Fruit fly (Drosophila melanogaster) whole organism, embryonic: ENCODE measurements around the gene Gr61a.
A peak's percentile ranks its signal among the peaks of the same experiment; 100 is the strongest.

ENCODE experiments used
- Abd-B ChIP-seq: fragments of 200-800 bp; sonication (Bioruptor generic); optimal IDR thresholded peaks from 2 replicates; lab custom pipeline; 2018; ENCODE audit warnings: missing biosample characterization, mild to moderate bottlenecking, missing genetic modification characterization, moderate library complexity
- Atf-2 ChIP-seq: fragments of 200-800 bp; sonication (Bioruptor generic); optimal IDR thresholded peaks from 2 replicates; lab custom pipeline; 2016; ENCODE audit warnings: missing biosample characterization, missing genetic modification characterization
- CG10274 ChIP-seq: fragments of 200-800 bp; sonication (Bioruptor generic); optimal IDR thresholded peaks from 3 replicates; lab custom pipeline; 2017; ENCODE audit warnings: missing biosample characterization, mild to moderate bottlenecking, missing genetic modification characterization
- CG10366 ChIP-seq: fragments of 200-800 bp; sonication (Bioruptor generic); IDR thresholded peaks from 2 replicates; pipeline ENCODE4 v1.3.6; 2022; ENCODE audit warnings: missing biosample characterization, missing genetic modification characterization
- CG11456 ChIP-seq: fragments of 200-800 bp; sonication (Bioruptor generic); IDR thresholded peaks from 3 replicates; pipeline ENCODE4 v1.3.6; 2022; ENCODE audit warnings: missing biosample characterization, missing genetic modification characterization
- CG12299 ChIP-seq: fragments of 200-800 bp; sonication (Bioruptor generic); optimal IDR thresholded peaks from 2 replicates; lab custom pipeline; 2018; ENCODE audit warnings: missing biosample characterization, mild to moderate bottlenecking, missing genetic modification characterization
- CG13123 ChIP-seq: fragments of 200-800 bp; sonication (Bioruptor generic); optimal IDR thresholded peaks from 2 replicates; lab custom pipeline; 2016; ENCODE audit warnings: missing biosample characterization, missing genetic modification characterization
- CG13894 ChIP-seq: fragments of 200-800 bp; sonication (Bioruptor generic); optimal IDR thresholded peaks from 3 replicates; lab custom pipeline; 2018; ENCODE audit warnings: missing biosample characterization, mild to moderate bottlenecking, missing genetic modification characterization, moderate library complexity
- CG14667 ChIP-seq: fragments of 200-800 bp; sonication (Bioruptor generic); IDR thresholded peaks from 2 replicates; pipeline ENCODE4 v1.3.6; 2022; ENCODE audit warnings: missing biosample characterization, missing genetic modification characterization
- CG14710 ChIP-seq: fragments of 200-800 bp; sonication (Bioruptor generic); optimal IDR thresholded peaks from 3 replicates; lab custom pipeline; 2019; ENCODE audit warnings: missing biosample characterization, mild to moderate bottlenecking, missing genetic modification characterization, moderate library complexity
- CG15269 ChIP-seq: fragments of 200-800 bp; sonication (Bioruptor generic); optimal IDR thresholded peaks from 2 replicates; lab custom pipeline; 2018; ENCODE audit warnings: missing biosample characterization, mild to moderate bottlenecking, missing genetic modification characterization, moderate library complexity
- CG15479 ChIP-seq: fragments of 200-800 bp; sonication (Bioruptor generic); optimal IDR thresholded peaks from 3 replicates; lab custom pipeline; 2019; ENCODE audit warnings: missing biosample characterization, mild to moderate bottlenecking, missing genetic modification characterization, moderate library complexity
- CG1602 ChIP-seq: fragments of 200-800 bp; sonication (Bioruptor generic); optimal IDR thresholded peaks from 3 replicates; lab custom pipeline; 2016; ENCODE audit warnings: missing biosample characterization, missing genetic modification characterization
- CG16863 ChIP-seq: fragments of 200-800 bp; sonication (Bioruptor generic); optimal IDR thresholded peaks from 3 replicates; lab custom pipeline; 2016; ENCODE audit warnings: missing biosample characterization, missing genetic modification characterization
- CG17359 ChIP-seq: fragments of 200-800 bp; sonication (Bioruptor generic); optimal IDR thresholded peaks from 3 replicates; lab custom pipeline; 2018; ENCODE audit warnings: missing biosample characterization, mild to moderate bottlenecking, missing genetic modification characterization, moderate library complexity
- CG1832 ChIP-seq: fragments of 200-800 bp; sonication (Bioruptor generic); optimal IDR thresholded peaks from 2 replicates; lab custom pipeline; 2017; ENCODE audit warnings: missing biosample characterization, mild to moderate bottlenecking, missing genetic modification characterization, inconsistent platforms
- CG18476 ChIP-seq: fragments of 200-800 bp; sonication (Bioruptor generic); optimal IDR thresholded peaks from 2 replicates; lab custom pipeline; 2016; ENCODE audit warnings: missing biosample characterization, mild to moderate bottlenecking, missing genetic modification characterization
- CG2199 ChIP-seq: fragments of 200-800 bp; sonication (Bioruptor generic); IDR thresholded peaks from 3 replicates; pipeline ENCODE4 v1.3.6; 2022; ENCODE audit warnings: missing biosample characterization, missing genetic modification characterization
- CG31388 ChIP-seq: fragments of 200-800 bp; sonication (Bioruptor generic); optimal IDR thresholded peaks from 2 replicates; lab custom pipeline; 2016; ENCODE audit warnings: missing biosample characterization, missing genetic modification characterization
- CG4282 ChIP-seq: fragments of 200-800 bp; sonication (Bioruptor generic); optimal IDR thresholded peaks from 2 replicates; lab custom pipeline; 2016; ENCODE audit warnings: missing biosample characterization, missing genetic modification characterization
- CG43689 ChIP-seq: fragments of 200-800 bp; sonication (Bioruptor generic); IDR thresholded peaks from 2 replicates; pipeline ENCODE4 v1.3.6; 2022; ENCODE audit warnings: missing biosample characterization, missing genetic modification characterization
- CG8944 ChIP-seq: fragments of 200-800 bp; sonication (Bioruptor generic); optimal IDR thresholded peaks from 3 replicates; lab custom pipeline; 2016; ENCODE audit warnings: missing biosample characterization, missing genetic modification characterization
- CG9932 ChIP-seq: fragments of 200-800 bp; sonication (Bioruptor generic); IDR thresholded peaks from 2 replicates; pipeline ENCODE4 v1.3.6; 2022; ENCODE audit warnings: missing biosample characterization, missing genetic modification characterization
- CoRest ChIP-seq: fragments of 200-800 bp; sonication (Bioruptor generic); optimal IDR thresholded peaks from 3 replicates; lab custom pipeline; 2018; ENCODE audit warnings: missing biosample characterization, mild to moderate bottlenecking, missing genetic modification characterization, moderate library complexity
- Dfd ChIP-seq, 2 experiments: fragments of >200 bp; optimal IDR thresholded peaks; 2 replicates each; lab custom pipeline; 2017; ENCODE audit warnings: missing biosample characterization in 2 of 2, missing genetic modification characterization in 2 of 2
- Dp ChIP-seq: fragments of 200-800 bp; sonication (Bioruptor generic); optimal IDR thresholded peaks from 2 replicates; lab custom pipeline; 2018; ENCODE audit warnings: missing biosample characterization, mild to moderate bottlenecking, missing genetic modification characterization, moderate library complexity
- Fer2 ChIP-seq: fragments of 200-800 bp; sonication (Bioruptor generic); optimal IDR thresholded peaks from 2 replicates; lab custom pipeline; 2018; ENCODE audit warnings: missing biosample characterization, mild to moderate bottlenecking, missing genetic modification characterization, moderate library complexity
- Gug ChIP-seq: fragments of 200-800 bp; sonication (Bioruptor generic); IDR thresholded peaks from 4 replicates; pipeline ENCODE4 v1.3.6; 2022; ENCODE audit warnings: missing biosample characterization, missing genetic modification characterization
- MBD-R2 ChIP-seq: fragments of 200-800 bp; sonication (Bioruptor generic); IDR thresholded peaks from 2 replicates; pipeline ENCODE4 v1.3.6; 2022; ENCODE audit warnings: missing biosample characterization, missing genetic modification characterization
- Nf-YA ChIP-seq: fragments of 200-800 bp; sonication (Bioruptor generic); IDR thresholded peaks from 2 replicates; pipeline ENCODE4 v1.3.6; 2022; ENCODE audit warnings: missing biosample characterization, missing genetic modification characterization
- NfI ChIP-seq: fragments of 200-800 bp; sonication (Bioruptor generic); optimal IDR thresholded peaks from 3 replicates; lab custom pipeline; 2018; ENCODE audit warnings: missing biosample characterization, mild to moderate bottlenecking, missing genetic modification characterization, moderate library complexity
- PHDP ChIP-seq: fragments of 200-800 bp; sonication (Bioruptor generic); optimal IDR thresholded peaks from 3 replicates; lab custom pipeline; 2018; ENCODE audit warnings: missing biosample characterization, mild to moderate bottlenecking, missing genetic modification characterization, moderate library complexity
- Spps ChIP-seq: fragments of 200-800 bp; sonication (Bioruptor generic); optimal IDR thresholded peaks from 2 replicates; lab custom pipeline; 2018; ENCODE audit warnings: missing biosample characterization, mild to moderate bottlenecking, missing genetic modification characterization
- ara ChIP-seq: fragments of 200-800 bp; sonication (Bioruptor generic); IDR thresholded peaks from 2 replicates; pipeline ENCODE4 v1.3.6; 2022; ENCODE audit warnings: missing biosample characterization, missing genetic modification characterization
- bcd ChIP-seq: fragments of 200-800 bp; sonication (Bioruptor generic); optimal IDR thresholded peaks from 2 replicates; lab custom pipeline; 2017; ENCODE audit warnings: missing biosample characterization, mild to moderate bottlenecking, missing genetic modification characterization
- corto ChIP-seq: fragments of 200-800 bp; sonication (Bioruptor generic); optimal IDR thresholded peaks from 2 replicates; lab custom pipeline; 2016; ENCODE audit warnings: missing biosample characterization, mild to moderate bottlenecking, missing genetic modification characterization, moderate library complexity
- dan ChIP-seq: fragments of 200-800 bp; sonication (Bioruptor generic); IDR thresholded peaks from 2 replicates; pipeline ENCODE4 v1.3.6; 2022; ENCODE audit warnings: missing biosample characterization, missing genetic modification characterization
- en ChIP-seq: fragments of 200-800 bp; sonication (Bioruptor generic); optimal IDR thresholded peaks from 2 replicates; lab custom pipeline; 2016; ENCODE audit warnings: missing biosample characterization, missing genetic modification characterization
- exex ChIP-seq: fragments of 200-800 bp; sonication (Bioruptor generic); optimal IDR thresholded peaks from 4 replicates; lab custom pipeline; 2018; ENCODE audit warnings: missing biosample characterization, mild to moderate bottlenecking, missing genetic modification characterization, moderate library complexity
- grn ChIP-seq: fragments of 200-800 bp; sonication (Bioruptor generic); optimal IDR thresholded peaks from 3 replicates; lab custom pipeline; 2017; ENCODE audit warnings: missing biosample characterization, missing genetic modification characterization
- h ChIP-seq: fragments of >200 bp; optimal IDR thresholded peaks from 2 replicates; lab custom pipeline; 2017
- jumu ChIP-seq: fragments of 200-800 bp; sonication (Bioruptor generic); optimal IDR thresholded peaks from 3 replicates; lab custom pipeline; 2016; ENCODE audit warnings: missing biosample characterization, missing genetic modification characterization
- lab ChIP-seq: fragments of 200-800 bp; sonication (Bioruptor generic); optimal IDR thresholded peaks from 3 replicates; lab custom pipeline; 2017; ENCODE audit warnings: missing biosample characterization, missing genetic modification characterization, mild to moderate bottlenecking, moderate library complexity, missing genetic modification reagents
- nmo ChIP-seq: fragments of 200-800 bp; sonication (Bioruptor generic); optimal IDR thresholded peaks from 2 replicates; lab custom pipeline; 2018; ENCODE audit warnings: missing biosample characterization, mild to moderate bottlenecking, missing genetic modification characterization, moderate library complexity
- sc ChIP-seq, 3 experiments: fragments of >200 bp in 2 of 3; fragments of 200-800 bp in 1 of 3; sonication (Bioruptor generic) in 1 of 3; optimal IDR thresholded peaks; 2 replicates in 2 of 3; 3 replicates in 1 of 3; lab custom pipeline; 2017; ENCODE audit warnings: mild to moderate bottlenecking in 1 of 3, missing biosample characterization in 1 of 3, missing genetic modification characterization in 1 of 3, missing genetic modification reagents in 1 of 3
- so ChIP-seq: fragments of 200-800 bp; sonication (Bioruptor generic); IDR thresholded peaks from 3 replicates; pipeline ENCODE4 v1.3.6; 2022; ENCODE audit warnings: missing biosample characterization, missing genetic modification characterization
- usp ChIP-seq: fragments of >200 bp; optimal IDR thresholded peaks from 2 replicates; lab custom pipeline; 2017; ENCODE audit warnings: missing biosample characterization, missing genetic modification characterization
- vnd ChIP-seq: fragments of 200-800 bp; sonication (Bioruptor generic); IDR thresholded peaks from 3 replicates; pipeline ENCODE4 v1.3.6; 2022; ENCODE audit warnings: missing biosample characterization, missing genetic modification characterization; ENCODE audit not compliant: partially characterized antibody
- yki ChIP-seq: fragments of >200 bp; optimal IDR thresholded peaks from 3 replicates; lab custom pipeline; 2018
- zf30C ChIP-seq: fragments of 200-800 bp; sonication (Bioruptor generic); optimal IDR thresholded peaks from 3 replicates; lab custom pipeline; 2018; ENCODE audit warnings: missing biosample characterization, mild to moderate bottlenecking, missing genetic modification characterization

The Gr61a gene

dm6 chr3L:837552-838187 is 3.6 kb upstream of the Gr61a start, which contains the start of the genes CG13901 and CG13887 (continued):
- TF ChIP-seq so (GFP tag; lab: Robert Waterston, UW) = peak; percentile 84; the same call in 2 of the 3 replicates
- peak; percentile 58 for TF ChIP-seq CG10274 (GFP tag; lab: Kevin White, UChicago)
- TF ChIP-seq dan (GFP tag; lab: Robert Waterston, UW) = no peak; the same call in 1 of the 2 replicates
- TF ChIP-seq bcd = peak; percentile 90
- peak; percentile 87 for TF ChIP-seq CG17359 (tag; lab: Kevin White, UChicago)
- no peak for TF ChIP-seq h (lab: Kevin White, UChicago)
- TF ChIP-seq CG43689 (GFP tag; lab: Robert Waterston, UW) = peak; percentile 59; the same call in 1 of the 2 replicates
- TF ChIP-seq CG8944 (GFP tag; lab: Kevin White, UChicago) = peak; percentile 95
- peak; percentile 1 for TF ChIP-seq zf30C (GFP tag; lab: Kevin White, UChicago)
- peak; percentile 85 for TF ChIP-seq CG18476 (GFP tag; lab: Kevin White, UChicago)
- TF ChIP-seq CG12299 (tag; lab: Kevin White, UChicago) = peak; percentile 87
- TF ChIP-seq Spps (tag; lab: Kevin White, UChicago) = peak; percentile 78
- 0 out of 3 replicates have a peak, but pooled peaks have one; percentile 32 for TF ChIP-seq vnd
- TF ChIP-seq PHDP (tag; lab: Kevin White, UChicago) = peak; percentile 91
- no peak for TF ChIP-seq sc (optimal IDR thresholded peaks at IDR 0.05; lab: Kevin White, UChicago)
- peak; percentile 69 for TF ChIP-seq sc (GFP tag; optimal IDR thresholded peaks at IDR 0.05; lab: Kevin White, UChicago)
- peak; percentile 40 for TF ChIP-seq CG15479 (GFP tag; lab: Kevin White, UChicago)
- TF ChIP-seq Nf-YA (GFP tag; lab: Robert Waterston, UW) = peak; percentile 77
- peak; percentile 93 for TF ChIP-seq CoRest
- peak; percentile 91 for TF ChIP-seq CG13894 (tag; lab: Kevin White, UChicago)
- TF ChIP-seq grn (GFP tag; lab: Kevin White, UChicago) = no peak
- peak; percentile 83 for TF ChIP-seq CG4282 (GFP tag; lab: Kevin White, UChicago)
- TF ChIP-seq MBD-R2 (GFP tag; lab: Robert Waterston, UW) = peak; percentile 94
- TF ChIP-seq CG14667 (GFP tag; lab: Robert Waterston, UW) = peak; percentile 74
- TF ChIP-seq CG2199 (GFP tag; lab: Robert Waterston, UW) = 0 out of 3 replicates have a peak, but pooled peaks have one; percentile 22
- no peak for TF ChIP-seq yki (lab: Kevin White, UChicago)
- peak; percentile 94 for TF ChIP-seq Abd-B (GFP tag; lab: Kevin White, UChicago)
- peak; percentile 88 for TF ChIP-seq CG1602 (GFP tag; lab: Kevin White, UChicago)
- TF ChIP-seq lab (GFP tag; lab: Kevin White, UChicago) = peak; percentile 94
- TF ChIP-seq en = peak; percentile 82
- TF ChIP-seq CG14710 (tag; lab: Kevin White, UChicago) = peak; percentile 94
- TF ChIP-seq CG15269 (tag; lab: Kevin White, UChicago) = peak; percentile 89
- TF ChIP-seq NfI (GFP tag; lab: Kevin White, UChicago) = peak; percentile 90
- TF ChIP-seq ara (GFP tag; lab: Robert Waterston, UW) = peak; percentile 78
- TF ChIP-seq Dp (GFP tag; lab: Kevin White, UChicago) = peak; percentile 70
- TF ChIP-seq nmo (GFP tag; lab: Kevin White, UChicago) = peak; percentile 94
- peak; percentile 88 for TF ChIP-seq CG11456 (GFP tag; lab: Robert Waterston, UW)
- peak; percentile 90 for TF ChIP-seq Atf-2
- TF ChIP-seq CG31388 (GFP tag; lab: Kevin White, UChicago) = peak; percentile 62
- peak; percentile 59 for TF ChIP-seq exex (tag; lab: Kevin White, UChicago)
- TF ChIP-seq CG1832 (GFP tag; lab: Kevin White, UChicago) = no peak
- peak; percentile 88 for TF ChIP-seq CG10366 (GFP tag; lab: Robert Waterston, UW)
- TF ChIP-seq CG13123 = peak; percentile 86
- TF ChIP-seq Fer2 (tag; lab: Kevin White, UChicago) = peak; percentile 87
- no peak for TF ChIP-seq usp (GFP tag; lab: Kevin White, UChicago)
- TF ChIP-seq CG16863 = peak; percentile 89
- peak; percentile 95 for TF ChIP-seq CG9932 (GFP tag; lab: Robert Waterston, UW)
- TF ChIP-seq Dfd (GFP tag; optimal IDR thresholded peaks at IDR 0.05; lab: Kevin White, UChicago) = no peak
- peak; percentile 87; the same call in 3 of the 4 replicates for TF ChIP-seq Gug (GFP tag; lab: Robert Waterston, UW)
- peak; percentile 92 for TF ChIP-seq jumu (GFP tag; lab: Kevin White, UChicago)
- TF ChIP-seq corto = peak; percentile 62
